Worm (Caenorhabditis elegans) whole organism, late embryonic: Measurements from ENCODE around the gene C54F6.17.
"Not testable (repeated sequence)": the region's sequence is repeated elsewhere in the genome, so short reads cannot be mapped to it uniquely, and the experiment has no call there.

Experiments used
- F13H6.1 ChIP-seq: sonication (generic microtip); optimal IDR thresholded peaks from 2 replicates; lab custom pipeline; 2016; ENCODE audit warnings: missing genetic modification characterization, missing compliant biosample characterization
- K02D7.2 ChIP-seq: sonication (generic microtip); optimal IDR thresholded peaks from 2 replicates; lab custom pipeline; 2017; ENCODE audit warnings: mild to moderate bottlenecking, missing genetic modification characterization, missing compliant biosample characterization
- Y22D7AL.16 ChIP-seq: sonication (generic microtip); optimal IDR thresholded peaks from 2 replicates; lab custom pipeline; 2016; ENCODE audit warnings: missing genetic modification characterization, missing compliant biosample characterization
- ahr-1 ChIP-seq: sonication (generic microtip); optimal IDR thresholded peaks from 2 replicates; lab custom pipeline; 2016; ENCODE audit warnings: missing genetic modification characterization, missing compliant biosample characterization
- ceh-14 ChIP-seq: sonication (generic microtip); optimal IDR thresholded peaks from 2 replicates; lab custom pipeline; 2016; ENCODE audit warnings: missing genotype, missing genetic modification characterization, missing compliant biosample characterization
- ceh-18 ChIP-seq: sonication (generic microtip); optimal IDR thresholded peaks from 2 replicates; lab custom pipeline; 2016; ENCODE audit warnings: missing genetic modification characterization, missing compliant biosample characterization
- ceh-19 ChIP-seq: fragments of 200-800 bp; sonication (Bioruptor generic); optimal IDR thresholded peaks from 2 replicates; lab custom pipeline; 2018; ENCODE audit warnings: mild to moderate bottlenecking, missing genetic modification characterization, missing compliant biosample characterization
- ceh-31 ChIP-seq: sonication (generic microtip); optimal IDR thresholded peaks from 2 replicates; lab custom pipeline; 2016; ENCODE audit warnings: missing genetic modification characterization, missing compliant biosample characterization
- ceh-34 ChIP-seq: sonication (generic microtip); optimal IDR thresholded peaks from 2 replicates; lab custom pipeline; 2016; ENCODE audit warnings: mild to moderate bottlenecking, missing genetic modification characterization, missing compliant biosample characterization
- ceh-45 ChIP-seq: fragments of 200-800 bp; sonication (Bioruptor generic); IDR thresholded peaks from 2 replicates; pipeline ENCODE4 v1.3.6; 2022; ENCODE audit warnings: missing genetic modification reagents, missing genetic modification characterization, missing compliant biosample characterization
- ceh-6 ChIP-seq: fragments of 200-800 bp; sonication (Bioruptor generic); optimal IDR thresholded peaks from 2 replicates; lab custom pipeline; 2018; ENCODE audit warnings: mild to moderate bottlenecking, missing genetic modification characterization, missing compliant biosample characterization
- che-1 ChIP-seq: sonication (generic microtip); optimal IDR thresholded peaks from 2 replicates; lab custom pipeline; 2016; ENCODE audit warnings: mild to moderate bottlenecking, missing genetic modification characterization, missing compliant biosample characterization
- dmd-4 ChIP-seq: sonication (generic microtip); optimal IDR thresholded peaks from 2 replicates; lab custom pipeline; 2016; ENCODE audit warnings: borderline replicate concordance, missing genetic modification characterization, missing compliant biosample characterization
- elt-2 ChIP-seq: sonication (generic microtip); optimal IDR thresholded peaks from 2 replicates; lab custom pipeline; 2016; ENCODE audit warnings: missing genetic modification reagents, missing genetic modification characterization, missing compliant biosample characterization
- eyg-1 ChIP-seq: sonication (generic microtip); optimal IDR thresholded peaks from 2 replicates; lab custom pipeline; 2016; ENCODE audit warnings: missing genotype, missing genetic modification characterization, missing compliant biosample characterization
- fax-1 ChIP-seq: sonication (generic microtip); optimal IDR thresholded peaks from 2 replicates; lab custom pipeline; 2016; ENCODE audit warnings: missing genotype, missing genetic modification characterization, missing compliant biosample characterization
- fkh-10 ChIP-seq: fragments of 150-350 bp; optimal IDR thresholded peaks from 2 replicates; lab custom pipeline; 2014; ENCODE audit warnings: missing biosample characterization, missing genetic modification reagents, missing genetic modification characterization
- fkh-6 ChIP-seq: sonication (generic microtip); optimal IDR thresholded peaks from 2 replicates; lab custom pipeline; 2016; ENCODE audit warnings: missing genetic modification characterization, missing compliant biosample characterization
- hlh-8 ChIP-seq: sonication (generic microtip); optimal IDR thresholded peaks from 2 replicates; lab custom pipeline; 2016; ENCODE audit warnings: missing genotype, missing genetic modification characterization, missing compliant biosample characterization
- lin-11 ChIP-seq: fragments of 200-800 bp; sonication (Bioruptor generic); optimal IDR thresholded peaks from 2 replicates; lab custom pipeline; 2018; ENCODE audit warnings: mild to moderate bottlenecking, missing genetic modification characterization, missing compliant biosample characterization
- madf-2 ChIP-seq: sonication (generic microtip); optimal IDR thresholded peaks from 2 replicates; lab custom pipeline; 2017; ENCODE audit warnings: missing genetic modification characterization, missing compliant biosample characterization
- npax-4 ChIP-seq: sonication (generic microtip); optimal IDR thresholded peaks from 2 replicates; lab custom pipeline; 2016; ENCODE audit warnings: missing genetic modification characterization, missing compliant biosample characterization
- odd-2 ChIP-seq: sonication (generic microtip); optimal IDR thresholded peaks from 2 replicates; lab custom pipeline; 2017; ENCODE audit warnings: antibody characterized with exemption, mild to moderate bottlenecking, missing genetic modification characterization, missing compliant biosample characterization
- pat-9 ChIP-seq: fragments of 200-800 bp; sonication (Bioruptor generic); optimal IDR thresholded peaks from 2 replicates; lab custom pipeline; 2018; ENCODE audit warnings: mild to moderate bottlenecking, missing genetic modification characterization, moderate library complexity, missing compliant biosample characterization
- pax-1 ChIP-seq: fragments of 150-350 bp; optimal IDR thresholded peaks from 2 replicates; lab custom pipeline; 2014; ENCODE audit warnings: missing biosample characterization, missing genetic modification characterization
- pros-1 ChIP-seq: fragments of 150-350 bp; optimal IDR thresholded peaks from 2 replicates; lab custom pipeline; 2014; ENCODE audit warnings: missing biosample characterization, missing genetic modification reagents, missing genetic modification characterization
- sox-2 ChIP-seq: fragments of 200-800 bp; sonication (Bioruptor generic); IDR thresholded peaks from 2 replicates; pipeline ENCODE4 v1.3.6; 2022; ENCODE audit warnings: missing genetic modification reagents, missing genetic modification characterization, missing compliant biosample characterization
- syd-9 ChIP-seq: sonication (generic microtip); optimal IDR thresholded peaks from 2 replicates; lab custom pipeline; 2016; ENCODE audit warnings: mild to moderate bottlenecking, missing genetic modification characterization, moderate library complexity, missing compliant biosample characterization
- tbx-7 ChIP-seq: sonication (generic microtip); optimal IDR thresholded peaks from 2 replicates; lab custom pipeline; 2016; ENCODE audit warnings: missing genotype, missing genetic modification characterization, missing compliant biosample characterization
- unc-42 ChIP-seq: sonication (generic microtip); optimal IDR thresholded peaks from 2 replicates; lab custom pipeline; 2016; ENCODE audit warnings: missing genotype, missing genetic modification characterization, missing compliant biosample characterization
- unc-55 ChIP-seq: sonication (generic microtip); optimal IDR thresholded peaks from 2 replicates; lab custom pipeline; 2017; ENCODE audit warnings: missing biosample characterization, missing genetic modification reagents, missing genetic modification characterization
- unc-86 ChIP-seq: sonication (generic microtip); optimal IDR thresholded peaks from 2 replicates; lab custom pipeline; 2016; ENCODE audit warnings: missing genetic modification characterization, missing compliant biosample characterization
- zip-5 ChIP-seq: sonication (generic microtip); optimal IDR thresholded peaks from 2 replicates; lab custom pipeline; 2016; ENCODE audit warnings: missing genetic modification characterization, missing compliant biosample characterization

C54F6.17 gene

ce11 chrV:7501194-7501593 lies 26.1 kb upstream of the C54F6.17 start:
- TF ChIP-seq hlh-8 (tag; lab: Kevin White, UChicago) (no peak), syd-9 (no peak), madf-2 (no peak), elt-2 (tag; lab: Kevin White, UChicago) (no peak), npax-4 (tag; lab: Kevin White, UChicago) (no peak), sox-2 (GFP tag; lab: Robert Waterston, UW) (no peak), unc-42 (tag; lab: Kevin White, UChicago) (no peak), Y22D7AL.16 (tag; lab: Kevin White, UChicago) (no peak), pros-1 (tag; lab: Kevin White, UChicago) (no peak), zip-5 (no peak), fkh-10 (no peak), ceh-19 (GFP tag; lab: Kevin White, UChicago) (no peak), pat-9 (no peak), dmd-4 (tag; lab: Kevin White, UChicago) (no peak)
- TF ChIP-seq, all 69 proteins: peak for 0

- TF ChIP-seq fkh-10 (no peak), F13H6.1 (tag; lab: Kevin White, UChicago) (no peak), tbx-7 (tag; lab: Kevin White, UChicago) (no peak), ceh-18 (no peak), eyg-1 (no peak), unc-42 (tag; lab: Kevin White, UChicago) (no peak), pros-1 (tag; lab: Kevin White, UChicago) (no peak), che-1 (no peak), ceh-45 (GFP tag; lab: Robert Waterston, UW) (no peak), ceh-14 (tag; lab: Kevin White, UChicago) (no peak), ceh-31 (tag; lab: Kevin White, UChicago) (no peak), pax-1 (tag; lab: Kevin White, UChicago) (no peak), ceh-34 (no peak), K02D7.2 (tag; lab: Kevin White, UChicago) (no peak), unc-55 (GFP tag; lab: Kevin White, UChicago) (no peak), lin-11 (tag; lab: Kevin White, UChicago) (no peak)
Measured at ce11 chrV:7504271-7504670, 23.0 kb upstream of the C54F6.17 start, which contains the start of gene srh-229. TSS of gene srh-229 (minus strand) at chrV:7504371.

DNA sequence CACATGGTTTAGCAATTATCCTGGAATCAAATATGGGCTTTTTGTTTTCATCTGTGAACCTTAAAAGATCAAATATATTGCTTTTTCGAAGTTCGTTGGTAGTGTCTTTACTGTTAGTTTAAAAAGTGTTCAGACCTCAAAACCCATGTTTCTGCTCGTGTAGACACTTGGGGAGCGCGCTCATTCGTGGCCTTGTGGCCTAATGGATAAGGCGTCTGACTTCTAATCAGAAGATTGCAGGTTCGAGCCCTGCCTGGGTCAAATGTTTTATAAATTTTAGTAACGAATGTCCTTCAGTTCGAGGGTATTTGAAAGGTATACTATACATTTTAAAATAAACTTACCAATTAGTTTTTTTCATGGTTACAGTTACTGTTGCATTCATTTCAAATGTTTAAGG lies 21.0 kb upstream of the C54F6.17 start:
- TF ChIP-seq pat-9: no peak

DNA sequence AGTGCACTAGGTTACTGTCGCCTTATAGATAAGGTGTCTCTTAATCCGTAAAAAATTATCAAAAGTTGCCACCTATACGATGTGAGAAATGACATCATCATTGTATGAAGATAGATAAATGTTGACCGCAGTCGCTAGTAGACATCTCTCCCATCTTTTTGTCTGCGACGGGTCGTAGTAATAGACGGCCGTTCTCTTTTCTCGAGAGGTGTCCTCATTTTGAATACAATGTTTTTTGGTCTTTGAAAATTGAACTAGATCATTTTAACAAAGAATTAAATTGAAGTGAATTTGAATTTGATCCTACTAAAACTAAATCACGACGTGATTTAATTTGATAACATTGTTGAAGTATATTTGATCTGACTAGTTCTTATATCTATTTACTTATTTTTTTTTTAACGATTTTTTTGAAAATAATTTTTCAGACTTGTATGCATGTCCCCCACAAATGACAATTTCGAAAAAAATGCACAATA lies 18.6 kb upstream of the C54F6.17 start, which contains the start of the genes str-31 and nhr-172:
TSS of gene str-31 (minus strand) at position 101 of the 479 bp plus-strand sequence.
TSS of gene nhr-172 (plus strand) at position 429 of the 479 bp plus-strand sequence.
- no peak for TF ChIP-seq fkh-6 (tag; lab: Kevin White, UChicago)
- no peak for TF ChIP-seq ceh-18
- no peak for TF ChIP-seq odd-2 (tag; lab: Kevin White, UChicago)
- TF ChIP-seq elt-2 (tag; lab: Kevin White, UChicago): peak; percentile 63
- TF ChIP-seq, all 69 proteins: peak for 1

ce11 chrV:7511465-7511864 lies 15.8 kb upstream of the C54F6.17 start, which contains the start of gene nhr-171:
TSS of gene nhr-171 (plus strand) at chrV:7511765.
- not testable (repeated sequence) for TF ChIP-seq ceh-6; fax-1; F13H6.1 (tag; lab: Kevin White, UChicago)

ce11 chrV:7514939-7515338 lies 12.3 kb upstream of the C54F6.17 start, which contains the start of gene srb-18:
TSS of gene srb-18 (plus strand) at chrV:7515239.
- no peak for TF ChIP-seq zip-5
- TF ChIP-seq F13H6.1 (tag; lab: Kevin White, UChicago): no peak
- TF ChIP-seq ceh-19 (GFP tag; lab: Kevin White, UChicago): no peak
- TF ChIP-seq ahr-1: no peak
- TF ChIP-seq unc-86 (tag; lab: Kevin White, UChicago): no peak
- TF ChIP-seq, all 69 proteins: peak for 0
